Fruit fly (Drosophila melanogaster): ENCODE data around the gene CG32579.
A peak's percentile ranks its signal among the peaks of the same experiment; 100 is the strongest.

CG32579 gene

dm6 chrX:16318858-16319557, 4.1 kb upstream of the CG32579 start (continued):
- TF ChIP-seq slp2 (GFP tag; optimal IDR thresholded peaks at IDR 0.05): no peak
- no peak for TF ChIP-seq rib (GFP tag; IDR thresholded peaks at IDR 0.05)
- TF ChIP-seq CG30020 (tag; optimal IDR thresholded peaks at IDR 0.05): peak; percentile 79
- no peak for TF ChIP-seq pita (GFP tag; optimal IDR thresholded peaks at IDR 0.05)
- TF ChIP-seq inv (GFP tag; IDR thresholded peaks at IDR 0.05; ENCODE audit: partially characterized antibody): no peak
- TF ChIP-seq Hmr (GFP tag; optimal IDR thresholded peaks at IDR 0.05): no peak
- no peak for TF ChIP-seq CG7357 (GFP tag; IDR thresholded peaks at IDR 0.05)
- no peak for TF ChIP-seq CG43689 (GFP tag; IDR thresholded peaks at IDR 0.05)
- TF ChIP-seq otp (GFP tag; IDR thresholded peaks at IDR 0.05): no peak
- TF ChIP-seq Doc2 (GFP tag; IDR thresholded peaks at IDR 0.05): no peak
- TF ChIP-seq Camta (GFP tag; optimal IDR thresholded peaks at IDR 0.05): no peak
- TF ChIP-seq Oaz (GFP tag; IDR thresholded peaks at IDR 0.05): no peak
- no peak for TF ChIP-seq Ets65A (GFP tag)
- no peak for TF ChIP-seq sima (GFP tag; optimal IDR thresholded peaks at IDR 0.05)
- no peak for TF ChIP-seq CG13424 (tag; optimal IDR thresholded peaks at IDR 0.05)
- TF ChIP-seq sd (tag; optimal IDR thresholded peaks at IDR 0.05): peak; percentile 96
- no peak for TF ChIP-seq odd (GFP tag; optimal IDR thresholded peaks at IDR 0.05)
- no peak for TF ChIP-seq CG12942 (GFP tag; optimal IDR thresholded peaks at IDR 0.05)
- peak; percentile 9 for TF ChIP-seq Side (GFP tag; optimal IDR thresholded peaks at IDR 0.05)
- TF ChIP-seq Neu2 (GFP tag; optimal IDR thresholded peaks at IDR 0.05; ENCODE audit: borderline replicate concordance): no peak
- no peak for TF ChIP-seq CG2712 (tag; optimal IDR thresholded peaks at IDR 0.05)
- TF ChIP-seq Hr39 (optimal IDR thresholded peaks at IDR 0.05): no peak
- no peak for TF ChIP-seq ERR (GFP tag; optimal IDR thresholded peaks at IDR 0.05)
- no peak for TF ChIP-seq klu (GFP tag; IDR thresholded peaks at IDR 0.05)
- no peak for TF ChIP-seq CG15601 (tag; optimal IDR thresholded peaks at IDR 0.05)
- no peak for TF ChIP-seq p53 (GFP tag; optimal IDR thresholded peaks at IDR 0.05)
- peak; percentile 8 for TF ChIP-seq gcm2 (GFP tag; optimal IDR thresholded peaks at IDR 0.05)
- no peak for TF ChIP-seq CG14710 (tag; optimal IDR thresholded peaks at IDR 0.05)
- TF ChIP-seq CG9215 (GFP tag; IDR thresholded peaks at IDR 0.05): no peak
- no peak for TF ChIP-seq CG5245 (GFP tag; optimal IDR thresholded peaks at IDR 0.05)
- no peak for TF ChIP-seq dati (GFP tag; IDR thresholded peaks at IDR 0.05)
- TF ChIP-seq dpn (GFP tag; optimal IDR thresholded peaks at IDR 0.05): no peak
- no peak for TF ChIP-seq NFAT (GFP tag; IDR thresholded peaks at IDR 0.05)
- TF ChIP-seq Myb (GFP tag; optimal IDR thresholded peaks at IDR 0.05): no peak
- peak; percentile 99 for TF ChIP-seq bigmax (GFP tag; optimal IDR thresholded peaks at IDR 0.05)
- TF ChIP-seq lmd (GFP tag; IDR thresholded peaks at IDR 0.05): peak; percentile 28; the same call in 1 of the 2 replicates
- no peak for TF ChIP-seq CG12299 (tag; optimal IDR thresholded peaks at IDR 0.05)
- no peak for TF ChIP-seq CG31365 (tag; optimal IDR thresholded peaks at IDR 0.05)
- TF ChIP-seq CG8944 (GFP tag; optimal IDR thresholded peaks at IDR 0.05): no peak
- no peak for TF ChIP-seq dimm (GFP tag; IDR thresholded peaks at IDR 0.05)
- no peak for TF ChIP-seq Hand (GFP tag; optimal IDR thresholded peaks at IDR 0.05)
- no peak for TF ChIP-seq disco-r (GFP tag; optimal IDR thresholded peaks at IDR 0.05)
- TF ChIP-seq NC2α (GFP tag; optimal IDR thresholded peaks at IDR 0.05): no peak
- TF ChIP-seq CG13894 (tag; optimal IDR thresholded peaks at IDR 0.05): peak; percentile 34
- no peak for TF ChIP-seq gce (GFP tag; IDR thresholded peaks at IDR 0.05)
- no peak for TF ChIP-seq sens-2 (GFP tag; IDR thresholded peaks at IDR 0.05)
- TF ChIP-seq CG18476 (GFP tag; optimal IDR thresholded peaks at IDR 0.05): no peak
- no peak for TF ChIP-seq Optix (GFP tag; IDR thresholded peaks at IDR 0.05)
- peak; percentile 75 for TF ChIP-seq Elba2 (GFP tag; optimal IDR thresholded peaks at IDR 0.05)
- TF ChIP-seq CG10462 (GFP tag; optimal IDR thresholded peaks at IDR 0.05): no peak
- no peak for TF ChIP-seq CG14014 (GFP tag; IDR thresholded peaks at IDR 0.05)
- TF ChIP-seq luna (GFP tag; optimal IDR thresholded peaks at IDR 0.05): no peak
